Fruit fly (Drosophila melanogaster) whole organism, embryonic: ENCODE measurements around the gene Rab40.

ENCODE experiments used
- CG10543 ChIP-seq: fragments of 200-800 bp; sonication (Bioruptor generic); optimal IDR thresholded peaks from 3 replicates; lab custom pipeline; 2017; ENCODE audit warnings: missing biosample characterization, mild to moderate bottlenecking, missing genetic modification characterization, moderate library complexity
- CG10979 ChIP-seq: fragments of 200-800 bp; sonication (Bioruptor generic); optimal IDR thresholded peaks from 2 replicates; lab custom pipeline; 2018; ENCODE audit warnings: missing biosample characterization, mild to moderate bottlenecking, missing genetic modification characterization, moderate library complexity
- CG11398 ChIP-seq: fragments of 200-800 bp; sonication (Bioruptor generic); optimal IDR thresholded peaks from 2 replicates; lab custom pipeline; 2016; ENCODE audit warnings: missing biosample characterization, missing genetic modification characterization
- CG11504 ChIP-seq: fragments of 200-800 bp; sonication (Bioruptor generic); optimal IDR thresholded peaks from 3 replicates; lab custom pipeline; 2019; ENCODE audit warnings: missing biosample characterization, mild to moderate bottlenecking, missing genetic modification characterization, moderate library complexity
- CG12104 ChIP-seq: fragments of 200-800 bp; sonication (Bioruptor generic); optimal IDR thresholded peaks from 3 replicates; lab custom pipeline; 2016; ENCODE audit warnings: missing biosample characterization, missing genetic modification characterization
- CG1233 ChIP-seq: fragments of 200-800 bp; sonication (Bioruptor generic); optimal IDR thresholded peaks from 4 replicates; lab custom pipeline; 2018; ENCODE audit warnings: missing biosample characterization, mild to moderate bottlenecking, missing genetic modification characterization
- CG12744 ChIP-seq: fragments of 200-800 bp; sonication (Bioruptor generic); optimal IDR thresholded peaks from 2 replicates; lab custom pipeline; 2016; ENCODE audit warnings: missing biosample characterization, missing genetic modification characterization
- CG13624 ChIP-seq: fragments of 200-800 bp; sonication (Bioruptor generic); optimal IDR thresholded peaks from 2 replicates; lab custom pipeline; 2016; ENCODE audit warnings: missing biosample characterization, missing genetic modification characterization
- CG14667 ChIP-seq: fragments of 200-800 bp; sonication (Bioruptor generic); IDR thresholded peaks from 2 replicates; pipeline ENCODE4 v1.3.6; 2022; ENCODE audit warnings: missing biosample characterization, missing genetic modification characterization
- CG17328 ChIP-seq: fragments of 200-800 bp; sonication (Bioruptor generic); IDR thresholded peaks from 2 replicates; pipeline ENCODE4 v1.3.6; 2022; ENCODE audit warnings: missing biosample characterization, missing genetic modification characterization
- CG18619 ChIP-seq: fragments of 200-800 bp; sonication (Bioruptor generic); optimal IDR thresholded peaks from 3 replicates; lab custom pipeline; 2017; ENCODE audit warnings: missing biosample characterization, mild to moderate bottlenecking, missing genetic modification characterization
- CG32772 ChIP-seq: fragments of 200-800 bp; sonication (Bioruptor generic); IDR thresholded peaks from 2 replicates; pipeline ENCODE4 v1.3.6; 2022; ENCODE audit warnings: missing biosample characterization, missing genetic modification characterization
- CG4730 ChIP-seq: fragments of 200-800 bp; sonication (Bioruptor generic); IDR thresholded peaks from 2 replicates; pipeline ENCODE4 v1.3.6; 2022; ENCODE audit warnings: missing biosample characterization, missing genetic modification characterization
- CG4820 ChIP-seq: fragments of 200-800 bp; sonication (Bioruptor generic); optimal IDR thresholded peaks from 3 replicates; lab custom pipeline; 2016; ENCODE audit warnings: missing biosample characterization, missing genetic modification characterization
- CG5953 ChIP-seq: fragments of 200-800 bp; sonication (Bioruptor generic); IDR thresholded peaks from 2 replicates; pipeline ENCODE4 v1.3.6; 2022; ENCODE audit warnings: missing biosample characterization, missing genetic modification characterization
- CG6272 ChIP-seq: fragments of 200-800 bp; sonication (Bioruptor generic); IDR thresholded peaks from 2 replicates; pipeline ENCODE4 v1.3.6; 2022; ENCODE audit warnings: missing biosample characterization, missing genetic modification characterization
- CG7786 ChIP-seq: fragments of 200-800 bp; sonication (Bioruptor generic); optimal IDR thresholded peaks from 2 replicates; lab custom pipeline; 2016; ENCODE audit warnings: missing biosample characterization, missing genetic modification characterization
- CG9215 ChIP-seq: fragments of 200-800 bp; sonication (Bioruptor generic); IDR thresholded peaks from 2 replicates; pipeline ENCODE4 v1.3.6; 2022; ENCODE audit warnings: missing biosample characterization, missing genetic modification characterization
- Hr51 ChIP-seq, 2 experiments: fragments of 200-800 bp; sonication (Bioruptor generic); optimal IDR thresholded peaks; 2 replicates in 1 of 2; 3 replicates in 1 of 2; lab custom pipeline; 2016 to 2018; ENCODE audit warnings: missing biosample characterization in 2 of 2, missing genetic modification characterization in 2 of 2, mild to moderate bottlenecking in 1 of 2, moderate library complexity in 1 of 2
- Lpt ChIP-seq: fragments of >200 bp; optimal IDR thresholded peaks from 2 replicates; lab custom pipeline; 2018; ENCODE audit warnings: missing biosample characterization, missing genetic modification characterization
- NFAT ChIP-seq: fragments of 200-800 bp; sonication (Bioruptor generic); IDR thresholded peaks from 2 replicates; pipeline ENCODE4 v1.3.6; 2022; ENCODE audit warnings: missing biosample characterization, missing genetic modification characterization
- Nf-YC ChIP-seq: fragments of 200-800 bp; optimal IDR thresholded peaks from 3 replicates; lab custom pipeline; 2019; ENCODE audit warnings: missing biosample characterization, mild to moderate bottlenecking, missing genetic modification characterization, moderate library complexity
- Scr ChIP-seq: fragments of 200-800 bp; sonication (Bioruptor generic); IDR thresholded peaks from 2 replicates; pipeline ENCODE4 v1.3.6; 2022; ENCODE audit warnings: missing biosample characterization, missing genetic modification characterization; ENCODE audit not compliant: partially characterized antibody
- Sin3A ChIP-seq: fragments of >200 bp; optimal IDR thresholded peaks from 2 replicates; lab custom pipeline; 2018
- Usf ChIP-seq: fragments of 200-800 bp; sonication (Bioruptor generic); optimal IDR thresholded peaks from 2 replicates; lab custom pipeline; 2017; ENCODE audit warnings: missing genotype, missing biosample characterization, missing genetic modification characterization
- abd-A ChIP-seq: fragments of 200-800 bp; sonication (Bioruptor generic); optimal IDR thresholded peaks from 3 replicates; lab custom pipeline; 2019; ENCODE audit warnings: missing biosample characterization, mild to moderate bottlenecking, missing genetic modification characterization, moderate library complexity
- ap ChIP-seq: fragments of 200-800 bp; sonication (Bioruptor generic); IDR thresholded peaks from 2 replicates; pipeline ENCODE4 v1.3.6; 2022; ENCODE audit warnings: missing biosample characterization, missing genetic modification characterization
- chif ChIP-seq, 2 experiments: fragments of 200-800 bp; sonication (Bioruptor generic); optimal IDR thresholded peaks; 3 replicates each; lab custom pipeline; 2016; ENCODE audit warnings: missing biosample characterization in 2 of 2, missing genetic modification characterization in 2 of 2
- ewg ChIP-seq: fragments of 200-800 bp; sonication (Bioruptor generic); optimal IDR thresholded peaks from 3 replicates; lab custom pipeline; 2017; ENCODE audit warnings: mild to moderate bottlenecking, missing biosample characterization, missing genetic modification reagents, missing genetic modification characterization
- exex ChIP-seq: fragments of 200-800 bp; sonication (Bioruptor generic); optimal IDR thresholded peaks from 4 replicates; lab custom pipeline; 2018; ENCODE audit warnings: missing biosample characterization, mild to moderate bottlenecking, missing genetic modification characterization, moderate library complexity
- fd102C ChIP-seq: fragments of 200-800 bp; sonication (Bioruptor generic); optimal IDR thresholded peaks from 2 replicates; lab custom pipeline; 2018; ENCODE audit warnings: missing biosample characterization, mild to moderate bottlenecking, missing genetic modification characterization, moderate library complexity
- fd96Cb ChIP-seq: fragments of 200-800 bp; sonication (Bioruptor generic); optimal IDR thresholded peaks from 2 replicates; lab custom pipeline; 2018; ENCODE audit warnings: missing biosample characterization, mild to moderate bottlenecking, missing genetic modification characterization, moderate library complexity
- ham ChIP-seq: fragments of 200-800 bp; sonication (Bioruptor generic); IDR thresholded peaks from 2 replicates; pipeline ENCODE4 v1.3.6; 2022; ENCODE audit warnings: missing biosample characterization, missing genetic modification characterization
- ken ChIP-seq: fragments of 200-800 bp; sonication (Bioruptor generic); IDR thresholded peaks from 3 replicates; pipeline ENCODE4 v1.3.6; 2022; ENCODE audit warnings: missing biosample characterization, missing genetic modification characterization
- kni ChIP-seq: fragments of 200-800 bp; sonication (Bioruptor generic); optimal IDR thresholded peaks from 3 replicates; lab custom pipeline; 2017; ENCODE audit warnings: mild to moderate bottlenecking, missing biosample characterization, missing genetic modification reagents, missing genetic modification characterization
- nmo ChIP-seq: fragments of 200-800 bp; sonication (Bioruptor generic); optimal IDR thresholded peaks from 2 replicates; lab custom pipeline; 2018; ENCODE audit warnings: missing biosample characterization, mild to moderate bottlenecking, missing genetic modification characterization, moderate library complexity
- oc ChIP-seq: fragments of 200-800 bp; sonication (Bioruptor generic); optimal IDR thresholded peaks from 2 replicates; lab custom pipeline; 2018; ENCODE audit warnings: missing biosample characterization, mild to moderate bottlenecking, missing genetic modification characterization, moderate library complexity
- prd ChIP-seq, 3 experiments: fragments of >200 bp in 2 of 3; fragments of 200-800 bp in 1 of 3; sonication (Bioruptor generic) in 1 of 3; optimal IDR thresholded peaks in 2 of 3; IDR thresholded peaks in 1 of 3; 2 replicates in 2 of 3; 3 replicates in 1 of 3; pipeline versions ENCODE4 v1.3.6 to Lab custom; 2017 to 2022; ENCODE audit warnings: missing biosample characterization in 1 of 3, missing genetic modification characterization in 1 of 3
- pzg ChIP-seq: fragments of 200-800 bp; sonication (Bioruptor generic); optimal IDR thresholded peaks from 3 replicates; lab custom pipeline; 2018; ENCODE audit warnings: missing biosample characterization, mild to moderate bottlenecking, missing genetic modification characterization, moderate library complexity
- sc ChIP-seq, 3 experiments: fragments of >200 bp in 2 of 3; fragments of 200-800 bp in 1 of 3; sonication (Bioruptor generic) in 1 of 3; optimal IDR thresholded peaks; 2 replicates in 2 of 3; 3 replicates in 1 of 3; lab custom pipeline; 2017; ENCODE audit warnings: mild to moderate bottlenecking in 1 of 3, missing biosample characterization in 1 of 3, missing genetic modification characterization in 1 of 3, missing genetic modification reagents in 1 of 3
- sens ChIP-seq: fragments of 200-800 bp; sonication (Bioruptor generic); peaks from one replicate; lab custom pipeline; 2016; ENCODE audit warnings: missing biosample characterization, missing genetic modification characterization
- sens-2 ChIP-seq: fragments of 200-800 bp; sonication (Bioruptor generic); IDR thresholded peaks from 2 replicates; pipeline ENCODE4 v1.3.6; 2022; ENCODE audit warnings: missing biosample characterization, missing genetic modification characterization
- tap ChIP-seq: fragments of 200-800 bp; optimal IDR thresholded peaks from 3 replicates; lab custom pipeline; 2019; ENCODE audit warnings: missing biosample characterization, mild to moderate bottlenecking, missing genetic modification characterization, moderate library complexity
- tgo ChIP-seq: fragments of 200-800 bp; sonication (Bioruptor generic); IDR thresholded peaks from 3 replicates; pipeline ENCODE4 v1.3.6; 2022; ENCODE audit warnings: missing biosample characterization, missing genetic modification characterization
- tin ChIP-seq: fragments of 200-800 bp; sonication (Bioruptor generic); optimal IDR thresholded peaks from 3 replicates; lab custom pipeline; 2016; ENCODE audit warnings: missing biosample characterization, missing genetic modification characterization
- trem ChIP-seq: fragments of 200-800 bp; optimal IDR thresholded peaks from 3 replicates; lab custom pipeline; 2019; ENCODE audit warnings: missing biosample characterization, mild to moderate bottlenecking, missing genetic modification characterization, moderate library complexity
- zf30C ChIP-seq: fragments of 200-800 bp; sonication (Bioruptor generic); optimal IDR thresholded peaks from 3 replicates; lab custom pipeline; 2018; ENCODE audit warnings: missing biosample characterization, mild to moderate bottlenecking, missing genetic modification characterization
- zfh1 ChIP-seq: fragments of 200-800 bp; sonication (Bioruptor generic); IDR thresholded peaks from 3 replicates; pipeline ENCODE4 v1.3.6; 2022; ENCODE audit warnings: missing biosample characterization, missing genetic modification characterization

The Rab40 gene

dm6 chrX:12510750-12511649 is 48.1 kb upstream of the Rab40 start (continued):
- peak; percentile 84 for TF ChIP-seq zfh1 (GFP tag; lab: Robert Waterston, UW)
- TF ChIP-seq tgo (GFP tag; lab: Robert Waterston, UW), result peak; percentile 62
- peak; percentile 69 for TF ChIP-seq CG7786 (GFP tag; lab: Kevin White, UChicago)
- TF ChIP-seq Hr51 (GFP tag; optimal IDR thresholded peaks at IDR 0.05; lab: Kevin White, UChicago), result peak; percentile 52 to 71
- no peak for TF ChIP-seq ham
- TF ChIP-seq ap (GFP tag; lab: Robert Waterston, UW), result peak; percentile 39; the same call in 1 of the 2 replicates
- TF ChIP-seq fd102C (GFP tag; lab: Kevin White, UChicago), result no peak
- peak; percentile 58 for TF ChIP-seq ewg (GFP tag; lab: Kevin White, UChicago)
- peak; percentile 49 for TF ChIP-seq trem (tag; lab: Kevin White, UChicago)
- no peak for TF ChIP-seq NFAT (GFP tag; lab: Robert Waterston, UW)
- TF ChIP-seq CG4820 (GFP tag; lab: Kevin White, UChicago), result peak; percentile 87
- peak; percentile 71 for TF ChIP-seq CG14667 (GFP tag; lab: Robert Waterston, UW)
- TF ChIP-seq Lpt (GFP tag; lab: Kevin White, UChicago), result no peak
- peak; percentile 57 for TF ChIP-seq CG13624 (GFP tag; lab: Kevin White, UChicago)
- TF ChIP-seq pzg (GFP tag; lab: Kevin White, UChicago), result no peak
- no peak for TF ChIP-seq Sin3A
- TF ChIP-seq sens-2 (GFP tag; lab: Robert Waterston, UW), result peak; percentile 67; the same call in 1 of the 2 replicates
- TF ChIP-seq tap (tag; lab: Kevin White, UChicago), result peak; percentile 19
- peak; percentile 68 for TF ChIP-seq CG6272 (GFP tag; lab: Robert Waterston, UW)
- peak; percentile 81 to 86 for TF ChIP-seq chif (GFP tag; optimal IDR thresholded peaks at IDR 0.05; lab: Kevin White, UChicago)
- peak; percentile 57 for TF ChIP-seq CG18619 (GFP tag; lab: Kevin White, UChicago)
- TF ChIP-seq CG12104, result peak; percentile 63
- TF ChIP-seq CG10543 (GFP tag; lab: Kevin White, UChicago), result peak; percentile 18
- peak; percentile 22 for TF ChIP-seq CG11398 (GFP tag; lab: Kevin White, UChicago)
- peak; percentile 69 for TF ChIP-seq ken (GFP tag; lab: Robert Waterston, UW)
- TF ChIP-seq Nf-YC (tag; lab: Kevin White, UChicago), result no peak
- TF ChIP-seq kni (GFP tag; lab: Kevin White, UChicago), result peak; percentile 44
- no peak for TF ChIP-seq CG5953
- TF ChIP-seq CG12744 (GFP tag; lab: Kevin White, UChicago), result peak; percentile 31
- peak; percentile 29 for TF ChIP-seq Usf (GFP tag; lab: Kevin White, UChicago)
- TF ChIP-seq zf30C (GFP tag; lab: Kevin White, UChicago), result peak; percentile 72
- peak; percentile 87 for TF ChIP-seq fd96Cb (tag; lab: Kevin White, UChicago)
- TF ChIP-seq CG9215 (GFP tag; lab: Robert Waterston, UW), result peak; percentile 53
- TF ChIP-seq sc (optimal IDR thresholded peaks at IDR 0.05; lab: Kevin White, UChicago), result no peak
- peak; percentile 71 for TF ChIP-seq sc (GFP tag; optimal IDR thresholded peaks at IDR 0.05; lab: Kevin White, UChicago)
- TF ChIP-seq CG11504 (tag; lab: Kevin White, UChicago), result peak; percentile 85
- peak; percentile 82 for TF ChIP-seq CG17328 (GFP tag; lab: Robert Waterston, UW)

dm6 chrX:12507589-12507988 is 44.7 kb upstream of the Rab40 start:
- TF ChIP-seq CG32772 (peak; percentile 24; the same call in 1 of the 2 replicates), CG10979 (tag; lab: Kevin White, UChicago) (peak; percentile 12), CG11504 (tag; lab: Kevin White, UChicago) (peak; percentile 33), CG4730 (peak; percentile 17; the same call in 1 of the 2 replicates), exex (tag; lab: Kevin White, UChicago) (no peak), prd (optimal IDR thresholded peaks at IDR 0.05; lab: Kevin White, UChicago) (no peak), prd (GFP tag; IDR thresholded peaks at IDR 0.05; lab: Robert Waterston, UW) (peak; percentile 51; the same call in 2 of the 3 replicates), nmo (no peak), CG1233 (GFP tag; lab: Kevin White, UChicago) (no peak), tin (GFP tag; lab: Kevin White, UChicago) (no peak), oc (tag; lab: Kevin White, UChicago) (no peak), abd-A (no peak), Scr (GFP tag; lab: Robert Waterston, UW) (no peak), Usf (GFP tag; lab: Kevin White, UChicago) (no peak), sens (GFP tag; lab: Kevin White, UChicago) (peak; percentile 84)
